Worm (Caenorhabditis elegans) whole organism, early embryonic: ENCODE measurements around the gene cest-5.1.

Experiments
- F13C5.2 ChIP-seq: sonication (generic microtip); optimal IDR thresholded peaks from 2 replicates; lab custom pipeline; 2017; ENCODE audit warnings: mild to moderate bottlenecking, missing genetic modification characterization, inconsistent platforms, missing compliant biosample characterization
- aly-1 ChIP-seq: sonication (generic microtip); optimal IDR thresholded peaks from 2 replicates; lab custom pipeline; 2016; ENCODE audit warnings: missing genetic modification characterization, missing compliant biosample characterization
- ama-1 ChIP-seq: fragments of 150-350 bp; optimal IDR thresholded peaks from 2 replicates; lab custom pipeline; 2014
- hmbx-1 ChIP-seq: sonication (generic microtip); optimal IDR thresholded peaks from 2 replicates; lab custom pipeline; 2016; ENCODE audit warnings: mild to moderate bottlenecking, missing genetic modification characterization, missing compliant biosample characterization
- hmg-4 ChIP-seq: fragments of 200-800 bp; sonication (Bioruptor generic); optimal IDR thresholded peaks from 2 replicates; lab custom pipeline; 2018; ENCODE audit warnings: mild to moderate bottlenecking, missing genetic modification characterization, missing compliant biosample characterization
- hnd-1 ChIP-seq: sonication (generic microtip); optimal IDR thresholded peaks from 2 replicates; lab custom pipeline; 2016; ENCODE audit warnings: missing genetic modification characterization, missing compliant biosample characterization
- pes-1 ChIP-seq: fragments of 200-800 bp; sonication (Bioruptor generic); IDR thresholded peaks from 2 replicates; pipeline ENCODE4 v1.3.6; 2022; ENCODE audit warnings: missing genetic modification reagents, missing genetic modification characterization, missing compliant biosample characterization
- sea-1 ChIP-seq: fragments of 200-800 bp; sonication (Bioruptor generic); conservative IDR thresholded peaks from 2 replicates; pipeline ENCODE4 v1.3.6; 2022; ENCODE audit warnings: missing genetic modification characterization, missing compliant biosample characterization

ce11 chrIV:6601213-6601724, 30.3 kb downstream of the cest-5.1 start, which contains the start of gene sup-36:
- TF ChIP-seq hmg-4 (GFP tag; lab: Kevin White, UChicago) (no peak), ama-1 (lab: Kevin White, UChicago) (no peak), aly-1 (tag; lab: Kevin White, UChicago) (no peak), pes-1 (GFP tag; lab: Robert Waterston, UW) (no peak), F13C5.2 (tag; lab: Kevin White, UChicago) (no peak), hnd-1 (tag; lab: Kevin White, UChicago) (no peak), sea-1 (GFP tag; lab: Robert Waterston, UW) (no peak), hmbx-1 (no peak)
